Fruit fly (Drosophila melanogaster): Measurements from ENCODE around the gene CG8478.
A peak's percentile ranks its signal among the peaks of the same experiment; 100 is the strongest.

Gene CG8478

DNA sequence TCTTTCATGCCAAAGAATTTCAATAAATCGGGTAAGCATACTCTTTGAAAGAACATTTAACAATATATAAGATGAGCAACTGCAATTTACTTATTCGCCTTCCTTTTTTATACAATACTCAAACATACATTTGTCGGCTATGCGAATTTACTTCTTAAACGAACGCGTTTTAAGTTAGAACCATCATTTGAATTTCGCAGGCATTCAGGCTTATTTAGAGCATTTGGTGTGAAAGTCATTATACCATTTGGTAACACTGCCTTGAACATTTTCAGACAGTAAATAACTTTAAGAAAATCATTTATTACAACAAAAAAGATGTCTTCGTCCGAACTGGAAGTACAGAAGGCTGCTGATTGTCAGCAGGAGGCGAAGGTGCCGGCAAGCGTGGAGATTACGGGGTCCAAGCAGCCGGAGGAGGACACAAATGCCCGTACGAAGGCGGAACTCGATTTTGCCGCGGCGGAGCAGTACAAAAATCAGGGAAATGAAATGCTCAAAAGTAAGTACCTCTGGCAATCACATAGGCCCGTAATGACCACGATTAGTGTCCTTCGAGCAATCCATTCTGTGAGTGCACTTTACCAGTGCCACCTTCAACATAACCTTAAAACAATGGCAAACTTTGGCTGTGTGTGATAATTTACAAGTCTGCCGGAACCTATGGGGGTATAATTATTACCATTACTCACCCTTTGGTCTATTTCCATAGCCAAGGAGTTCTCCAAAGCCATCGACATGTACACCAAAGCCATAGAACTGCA lies 15.4 kb upstream of the CG8478 start:
- TF ChIP-seq Myb (GFP tag; optimal IDR thresholded peaks at IDR 0.05) (peak; percentile 15), MBD-R2 (GFP tag; IDR thresholded peaks at IDR 0.05) (peak; percentile 15; the same call in 1 of the 2 replicates), grn (GFP tag; optimal IDR thresholded peaks at IDR 0.05) (no peak), Hr51 (GFP tag; optimal IDR thresholded peaks at IDR 0.05) (no peak), Dp (GFP tag; optimal IDR thresholded peaks at IDR 0.05) (peak; percentile 75), E2f2 (GFP tag; IDR thresholded peaks at IDR 0.05) (peak; percentile 80), MESR4 (GFP tag; optimal IDR thresholded peaks at IDR 0.05) (peak; percentile 60), gfzf (GFP tag; optimal IDR thresholded peaks at IDR 0.05) (peak; percentile 85), bigmax (GFP tag; optimal IDR thresholded peaks at IDR 0.05) (peak; percentile 90), CG9797 (GFP tag; optimal IDR thresholded peaks at IDR 0.05) (peak; percentile 42), CG4617 (GFP tag; optimal IDR thresholded peaks at IDR 0.05; ENCODE audit: borderline replicate concordance) (peak; percentile 70), gsb (GFP tag; IDR thresholded peaks at IDR 0.05) (no peak), pzg (GFP tag; optimal IDR thresholded peaks at IDR 0.05) (peak; percentile 50), sens (GFP tag) (peak; percentile 18), CG10654 (GFP tag; optimal IDR thresholded peaks at IDR 0.05) (no peak)

DNA sequence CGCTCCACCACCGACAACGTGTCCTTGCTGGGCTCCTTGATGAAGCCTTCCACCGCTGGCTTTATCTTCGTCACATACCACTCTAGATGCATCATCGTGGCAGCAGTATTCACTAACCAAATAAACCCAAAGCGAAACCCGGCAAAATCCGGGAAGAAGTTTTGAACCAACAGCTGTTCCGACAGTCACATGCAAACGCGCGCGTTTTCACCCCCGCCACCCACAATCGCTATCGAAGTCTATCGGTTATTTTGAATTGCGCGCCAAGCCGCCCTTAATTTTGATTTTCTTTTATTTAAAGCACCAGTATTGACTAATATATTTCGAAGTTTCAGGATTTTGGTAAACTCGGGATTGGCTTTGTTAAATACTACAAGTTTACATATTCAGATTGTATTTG lies 9.0 kb upstream of the CG8478 start, which contains the start of gene Tti1:
TSS of gene Tti1 (minus strand) at position 200 of the 400 bp plus-strand sequence.
- TF ChIP-seq CG3838 (GFP tag; optimal IDR thresholded peaks at IDR 0.05) (no peak), zen2 (GFP tag; IDR thresholded peaks at IDR 0.05; ENCODE audit: partially characterized antibody) (0 out of 3 replicates have a peak, but pooled peaks have one; percentile 7), slbo (GFP tag; IDR thresholded peaks at IDR 0.05) (no peak), Nf-YC (tag; optimal IDR thresholded peaks at IDR 0.05) (no peak), amos (GFP tag; IDR thresholded peaks at IDR 0.05; ENCODE audit: partially characterized antibody) (peak; percentile 47; the same call in 1 of the 2 replicates), slou (GFP tag; optimal IDR thresholded peaks at IDR 0.05) (no peak), hbn (GFP tag; IDR thresholded peaks at IDR 0.05; ENCODE audit: partially characterized antibody) (peak; percentile 38; the same call in 1 of the 2 replicates), Opbp (GFP tag; IDR thresholded peaks at IDR 0.05; ENCODE audit: partially characterized antibody) (peak; percentile 52; the same call in 1 of the 3 replicates), bbx (GFP tag; IDR thresholded peaks at IDR 0.05; ENCODE audit: partially characterized antibody) (peak; percentile 67), vvl (GFP tag; IDR thresholded peaks at IDR 0.05) (no peak), Sry-δ (GFP tag; optimal IDR thresholded peaks at IDR 0.05) (peak; percentile 19), MESR4 (GFP tag; optimal IDR thresholded peaks at IDR 0.05) (no peak), B-H1 (GFP tag; IDR thresholded peaks at IDR 0.05) (no peak), ftz-f1 (GFP tag; optimal IDR thresholded peaks at IDR 0.05) (no peak), CG13287 (GFP tag; IDR thresholded peaks at IDR 0.05; ENCODE audit: partially characterized antibody) (peak; percentile 73), CG7963 (GFP tag; IDR thresholded peaks at IDR 0.05; ENCODE audit: partially characterized antibody) (0 out of 3 replicates have a peak, but pooled peaks have one; percentile 48), CG34224 (GFP tag; IDR thresholded peaks at IDR 0.05; ENCODE audit: partially characterized antibody) (peak; percentile 56; the same call in 2 of the 3 replicates), Dref (GFP tag; IDR thresholded peaks at IDR 0.05) (peak; percentile 83), pzg (GFP tag; optimal IDR thresholded peaks at IDR 0.05) (peak; percentile 56), crp (GFP tag; optimal IDR thresholded peaks at IDR 0.05) (peak; percentile 39 to 91), Bgb (GFP tag; IDR thresholded peaks at IDR 0.05; ENCODE audit: partially characterized antibody) (peak; percentile 46; the same call in 1 of the 2 replicates), BEAF-32 (GFP tag; optimal IDR thresholded peaks at IDR 0.05) (peak; percentile 38), CG14860 (GFP tag; IDR thresholded peaks at IDR 0.05; ENCODE audit: partially characterized antibody) (peak; percentile 33; the same call in 1 of the 3 replicates), CG11085 (GFP tag; IDR thresholded peaks at IDR 0.05) (peak; percentile 9; the same call in 1 of the 2 replicates), CG1647 (GFP tag; optimal IDR thresholded peaks at IDR 0.05) (no peak), MBD-R2 (GFP tag; IDR thresholded peaks at IDR 0.05) (peak; percentile 84), tna (GFP tag; IDR thresholded peaks at IDR 0.05; ENCODE audit: partially characterized antibody) (peak; percentile 36; the same call in 1 of the 2 replicates), CG15269 (tag; optimal IDR thresholded peaks at IDR 0.05) (no peak), Dp (GFP tag; optimal IDR thresholded peaks at IDR 0.05) (peak; percentile 86), CG2129 (GFP tag; IDR thresholded peaks at IDR 0.05; ENCODE audit: partially characterized antibody) (0 out of 2 replicates have a peak, but pooled peaks have one; percentile 14), unpg (GFP tag; optimal IDR thresholded peaks at IDR 0.05) (no peak), CoRest (tag; optimal IDR thresholded peaks at IDR 0.05) (no peak), CG34422 (GFP tag; IDR thresholded peaks at IDR 0.05) (peak; percentile 34; the same call in 1 of the 3 replicates), crol (GFP tag; IDR thresholded peaks at IDR 0.05) (peak; percentile 77)

Data from whole organism, embryonic.